Worm (Caenorhabditis elegans) whole organism, L2 larva: ENCODE measurements around the gene C27B7.9.
A peak's percentile ranks its signal among the peaks of the same experiment; 100 is the strongest.

ENCODE experiments used
- C34F6.9 ChIP-seq: fragments of 150-350 bp; optimal IDR thresholded peaks from 2 replicates; lab custom pipeline; 2014; ENCODE audit warnings: missing biosample characterization, missing genetic modification characterization
- F13H6.1 ChIP-seq: sonication (generic microtip); optimal IDR thresholded peaks from 2 replicates; lab custom pipeline; 2016; ENCODE audit warnings: missing genetic modification characterization, missing compliant biosample characterization
- R02D3.7 ChIP-seq: fragments of 150-350 bp; optimal IDR thresholded peaks from 2 replicates; lab custom pipeline; 2014; ENCODE audit warnings: missing biosample characterization, missing genetic modification characterization
- Y55F3AM.14 ChIP-seq: fragments of 200-800 bp; sonication (Bioruptor generic); optimal IDR thresholded peaks from 2 replicates; lab custom pipeline; 2018; ENCODE audit warnings: mild to moderate bottlenecking, missing genetic modification characterization, missing compliant biosample characterization
- aly-2 ChIP-seq: fragments of 150-350 bp; optimal IDR thresholded peaks from 2 replicates; lab custom pipeline; 2014; ENCODE audit warnings: missing biosample characterization, missing genetic modification characterization
- ama-1 ChIP-seq: fragments of 150-350 bp; optimal IDR thresholded peaks from 2 replicates; lab custom pipeline; 2018; ENCODE audit warnings: inconsistent platforms
- blmp-1 ChIP-seq: sonication (generic microtip); optimal IDR thresholded peaks from 2 replicates; lab custom pipeline; 2017; ENCODE audit warnings: missing genetic modification characterization, mild to moderate bottlenecking, missing compliant biosample characterization, antibody characterized with exemption, moderate library complexity; ENCODE audit not compliant: insufficient read depth
- ceh-82 ChIP-seq: fragments of 150-350 bp; optimal IDR thresholded peaks from 2 replicates; lab custom pipeline; 2014; ENCODE audit warnings: missing biosample characterization, missing genetic modification characterization
- crh-2 ChIP-seq: sonication (generic microtip); optimal IDR thresholded peaks from 2 replicates; lab custom pipeline; 2017; ENCODE audit warnings: missing biosample characterization, missing genetic modification characterization
- dmd-4 ChIP-seq: sonication (generic microtip); optimal IDR thresholded peaks from 2 replicates; lab custom pipeline; 2017; ENCODE audit warnings: missing biosample characterization, missing genetic modification characterization
- elt-1 ChIP-seq: fragments of 150-350 bp; optimal IDR thresholded peaks from 2 replicates; lab custom pipeline; 2014; ENCODE audit warnings: missing biosample characterization, missing genetic modification characterization
- elt-3 ChIP-seq: sonication (generic microtip); optimal IDR thresholded peaks from 2 replicates; lab custom pipeline; 2017; ENCODE audit warnings: missing biosample characterization, missing genetic modification characterization
- fos-1 ChIP-seq: fragments of 150-350 bp; optimal IDR thresholded peaks from 2 replicates; lab custom pipeline; 2014; ENCODE audit warnings: missing biosample characterization, missing genetic modification characterization
- gmeb-1 ChIP-seq: fragments of 150-350 bp; optimal IDR thresholded peaks from 2 replicates; lab custom pipeline; 2014; ENCODE audit warnings: missing biosample characterization, missing genetic modification characterization
- lin-13 ChIP-seq: fragments of 150-350 bp; optimal IDR thresholded peaks from 2 replicates; lab custom pipeline; 2014; ENCODE audit warnings: missing biosample characterization, missing genetic modification reagents, missing genetic modification characterization
- lin-39 ChIP-seq: fragments of 150-350 bp; optimal IDR thresholded peaks from 2 replicates; lab custom pipeline; 2014; ENCODE audit warnings: missing biosample characterization, missing genetic modification reagents, missing genetic modification characterization
- lsy-2 ChIP-seq, 2 experiments: fragments of 150-350 bp in 1 of 2; sonication (generic microtip) in 1 of 2; optimal IDR thresholded peaks; 2 replicates each; lab custom pipeline; 2014 to 2017; ENCODE audit warnings: missing biosample characterization in 2 of 2, missing genetic modification characterization in 2 of 2
- mab-5 ChIP-seq: fragments of 150-350 bp; optimal IDR thresholded peaks from 2 replicates; lab custom pipeline; 2014; ENCODE audit warnings: missing biosample characterization, missing genetic modification characterization
- mdl-1 ChIP-seq, 2 experiments: fragments of 150-350 bp in 1 of 2; sonication (generic microtip) in 1 of 2; optimal IDR thresholded peaks; 2 replicates each; lab custom pipeline; 2017; ENCODE audit warnings: missing biosample characterization in 2 of 2, missing genetic modification characterization in 2 of 2
- nhr-10 ChIP-seq: sonication (generic microtip); optimal IDR thresholded peaks from 2 replicates; lab custom pipeline; 2017; ENCODE audit warnings: missing biosample characterization, missing genetic modification characterization
- nhr-11 ChIP-seq: fragments of 150-350 bp; optimal IDR thresholded peaks from 2 replicates; lab custom pipeline; 2014; ENCODE audit warnings: missing biosample characterization, missing genetic modification characterization
- nhr-12 ChIP-seq: fragments of 150-350 bp; optimal IDR thresholded peaks from 2 replicates; lab custom pipeline; 2014; ENCODE audit warnings: missing biosample characterization, missing genetic modification characterization
- nhr-129 ChIP-seq: fragments of 150-350 bp; optimal IDR thresholded peaks from 2 replicates; lab custom pipeline; 2014; ENCODE audit warnings: missing biosample characterization, missing genetic modification characterization
- nhr-21 ChIP-seq: fragments of 150-350 bp; optimal IDR thresholded peaks from 2 replicates; lab custom pipeline; 2014; ENCODE audit warnings: missing biosample characterization, missing genetic modification characterization
- nhr-23 ChIP-seq: fragments of 150-350 bp; optimal IDR thresholded peaks from 2 replicates; lab custom pipeline; 2014; ENCODE audit warnings: missing biosample characterization, missing genetic modification reagents, missing genetic modification characterization
- nhr-25 ChIP-seq: fragments of 150-350 bp; sonication (generic microtip); optimal IDR thresholded peaks from 3 replicates; lab custom pipeline; 2014; ENCODE audit warnings: missing biosample characterization, missing genetic modification characterization
- nhr-6 ChIP-seq: fragments of 150-350 bp; optimal IDR thresholded peaks from 2 replicates; lab custom pipeline; 2014; ENCODE audit warnings: missing biosample characterization, missing genetic modification characterization
- nhr-77 ChIP-seq: fragments of 150-350 bp; optimal IDR thresholded peaks from 2 replicates; lab custom pipeline; 2014; ENCODE audit warnings: missing biosample characterization, missing genetic modification characterization
- peb-1 ChIP-seq: fragments of 150-350 bp; optimal IDR thresholded peaks from 2 replicates; lab custom pipeline; 2014; ENCODE audit warnings: missing biosample characterization, missing genetic modification characterization
- sem-4 ChIP-seq: fragments of 150-350 bp; optimal IDR thresholded peaks from 2 replicates; lab custom pipeline; 2014; ENCODE audit warnings: missing biosample characterization, missing genetic modification reagents, missing genetic modification characterization
- skn-1 ChIP-seq: sonication (generic microtip); optimal IDR thresholded peaks from 2 replicates; lab custom pipeline; 2017; ENCODE audit warnings: missing biosample characterization, missing genetic modification characterization
- sma-3 ChIP-seq: sonication (generic microtip); optimal IDR thresholded peaks from 2 replicates; lab custom pipeline; 2016; ENCODE audit warnings: missing genetic modification reagents, missing genetic modification characterization, missing compliant biosample characterization
- sma-9 ChIP-seq, 2 experiments: fragments of 150-350 bp in 1 of 2; sonication (generic microtip) in 1 of 2; optimal IDR thresholded peaks; 2 replicates each; lab custom pipeline; 2014 to 2016; ENCODE audit warnings: missing genetic modification characterization in 2 of 2, mild to moderate bottlenecking in 1 of 2, missing biosample characterization in 1 of 2, missing compliant biosample characterization in 1 of 2, missing genetic modification reagents in 1 of 2, moderate library complexity in 1 of 2
- snpc-4 ChIP-seq: fragments of 150-350 bp; optimal IDR thresholded peaks from 2 replicates; lab custom pipeline; 2014; ENCODE audit warnings: missing biosample characterization, missing genetic modification characterization
- unc-39 ChIP-seq: fragments of 150-350 bp; optimal IDR thresholded peaks from 2 replicates; lab custom pipeline; 2014; ENCODE audit warnings: missing biosample characterization, missing genetic modification characterization
- unc-55 ChIP-seq: fragments of 150-350 bp; sonication (generic microtip); optimal IDR thresholded peaks from 3 replicates; lab custom pipeline; 2014; ENCODE audit warnings: missing biosample characterization, missing genetic modification reagents, missing genetic modification characterization
- unc-62 ChIP-seq: fragments of 150-350 bp; optimal IDR thresholded peaks from 2 replicates; lab custom pipeline; 2014; ENCODE audit warnings: missing biosample characterization, missing genetic modification reagents, missing genetic modification characterization
- zag-1 ChIP-seq: fragments of 150-350 bp; optimal IDR thresholded peaks from 2 replicates; lab custom pipeline; 2014; ENCODE audit warnings: missing biosample characterization, missing genetic modification characterization
- ztf-4 ChIP-seq: fragments of 150-350 bp; optimal IDR thresholded peaks from 2 replicates; lab custom pipeline; 2014; ENCODE audit warnings: missing biosample characterization, missing genetic modification characterization

Gene C27B7.9

DNA sequence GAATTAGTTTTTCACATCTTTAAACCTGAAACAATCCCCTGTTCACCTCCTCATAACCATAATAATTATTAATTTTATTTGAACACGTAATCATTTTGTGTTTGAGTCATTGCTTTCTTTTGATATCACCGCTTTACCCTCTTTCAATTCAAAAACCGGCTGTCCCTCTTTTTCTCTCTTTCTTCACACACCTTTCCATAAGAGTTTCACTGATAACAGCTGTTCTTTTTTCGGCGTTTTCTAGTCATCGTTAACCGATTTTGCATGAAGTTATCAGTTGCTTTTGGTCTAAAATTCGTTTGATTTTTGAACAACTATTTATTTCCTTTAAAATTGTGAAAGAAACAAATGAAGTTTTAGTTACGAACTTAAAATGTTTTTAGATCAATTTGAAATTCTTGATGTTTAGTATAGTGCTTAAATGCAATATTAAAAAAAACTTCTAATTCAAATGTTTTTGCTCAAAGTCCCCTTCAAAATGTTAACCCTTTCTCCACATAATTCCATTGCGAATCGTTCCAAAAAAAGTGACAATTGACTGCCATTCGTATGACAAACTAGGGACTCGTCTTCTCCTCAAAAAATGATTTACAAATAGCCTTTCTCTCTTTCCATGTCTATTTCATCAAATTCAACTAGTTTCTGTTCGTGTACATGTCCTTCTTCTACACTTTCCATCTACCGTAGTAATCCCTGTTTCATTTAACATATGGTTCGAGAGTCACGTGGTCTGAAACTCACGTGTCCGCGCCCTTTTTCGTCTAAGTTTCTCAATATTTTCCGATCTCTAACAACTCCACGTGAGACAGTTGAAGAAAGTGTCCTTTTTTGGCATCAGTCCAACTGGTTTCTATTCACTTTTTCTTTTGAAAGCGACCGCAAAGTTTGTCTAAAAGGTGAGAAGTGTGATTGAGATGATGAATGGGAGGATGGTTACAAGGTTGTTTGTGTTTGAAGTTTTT is 33.4 kb upstream of the C27B7.9 start (continued):
- TF ChIP-seq crh-2 (peak; percentile 92), Y55F3AM.14 (GFP tag; lab: Kevin White, UChicago) (no peak), dmd-4 (no peak), sma-3 (GFP tag; lab: Kevin White, UChicago) (peak; percentile 74), elt-3 (tag; lab: Kevin White, UChicago) (no peak), mdl-1 (tag; optimal IDR thresholded peaks at IDR 0.05; lab: Kevin White, UChicago) (peak; percentile 57 to 89), unc-62 (GFP tag; lab: Kevin White, UChicago) (no peak), peb-1 (tag; lab: Kevin White, UChicago) (no peak), nhr-12 (tag; lab: Kevin White, UChicago) (no peak), F13H6.1 (tag; lab: Kevin White, UChicago) (peak; percentile 82), nhr-129 (tag; lab: Kevin White, UChicago) (peak; percentile 81), lin-13 (GFP tag; lab: Kevin White, UChicago) (no peak), nhr-21 (tag; lab: Kevin White, UChicago) (peak; percentile 65), skn-1 (tag; lab: Kevin White, UChicago) (no peak), nhr-10 (no peak)

DNA sequence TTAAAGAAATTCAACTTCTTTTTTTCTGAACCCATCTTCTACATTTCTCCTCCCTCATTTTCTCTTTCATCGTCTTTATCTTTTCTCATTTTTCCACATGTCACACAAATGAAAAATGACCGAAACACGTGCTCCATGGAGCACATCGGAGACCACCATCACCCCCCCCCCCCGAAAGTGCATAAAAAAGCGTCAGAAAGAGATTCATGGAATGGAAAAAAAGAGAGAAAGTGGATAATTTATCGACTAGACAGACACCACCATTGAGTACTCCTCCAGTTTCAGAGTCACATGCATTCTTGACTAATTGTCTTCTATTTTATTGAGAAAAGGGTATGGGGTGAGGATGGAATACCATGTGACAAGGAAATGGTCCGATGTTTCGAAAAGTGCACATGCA is 31.2 kb upstream of the C27B7.9 start:
- TF ChIP-seq mab-5 (tag; lab: Kevin White, UChicago), result peak; percentile 85
- peak; percentile 65 for TF ChIP-seq F13H6.1 (tag; lab: Kevin White, UChicago)
- TF ChIP-seq crh-2, result peak; percentile 67
- peak; percentile 62 for TF ChIP-seq nhr-129 (tag; lab: Kevin White, UChicago)
- TF ChIP-seq R02D3.7 (tag; lab: Kevin White, UChicago), result no peak
- peak; percentile 18 to 71 for TF ChIP-seq mdl-1 (tag; optimal IDR thresholded peaks at IDR 0.05; lab: Kevin White, UChicago)
- TF ChIP-seq gmeb-1 (tag; lab: Kevin White, UChicago), result no peak
- peak; percentile 76 for TF ChIP-seq C34F6.9 (tag; lab: Kevin White, UChicago)
- TF ChIP-seq unc-62 (GFP tag; lab: Kevin White, UChicago), result no peak
- no peak for TF ChIP-seq nhr-6 (tag; lab: Kevin White, UChicago)
- TF ChIP-seq lin-39, result no peak
- peak; percentile 49 for TF ChIP-seq sma-9 (GFP tag; optimal IDR thresholded peaks at IDR 0.05; lab: Kevin White, UChicago)
- TF ChIP-seq sma-9 (tag; optimal IDR thresholded peaks at IDR 0.05; lab: Kevin White, UChicago), result no peak
- peak; percentile 78 for TF ChIP-seq sem-4 (tag; lab: Kevin White, UChicago)
- peak; percentile 13 for TF ChIP-seq zag-1 (tag; lab: Kevin White, UChicago)
- TF ChIP-seq lsy-2 (tag; optimal IDR thresholded peaks at IDR 0.05; lab: Kevin White, UChicago), result peak in 1 of 2 experiments; percentile 68

DNA sequence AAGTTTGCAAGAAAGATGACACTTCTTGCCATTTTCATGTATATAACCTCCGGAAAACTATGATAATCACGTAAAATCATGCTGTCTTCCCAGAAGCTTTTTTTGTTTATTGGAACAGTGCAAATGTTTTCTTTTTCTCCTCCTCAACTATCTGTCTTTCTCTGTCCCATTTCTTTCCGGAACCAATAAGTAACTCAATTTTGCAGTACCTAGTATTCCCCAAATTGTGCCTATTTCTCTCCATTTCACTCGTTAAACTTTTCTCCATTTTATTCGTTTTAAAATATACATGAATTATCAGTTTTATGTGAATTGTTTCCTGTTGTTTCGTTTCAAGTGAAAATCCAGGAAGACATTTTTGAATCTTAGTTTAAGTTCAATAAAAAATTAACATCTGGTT is 27.5 kb upstream of the C27B7.9 start:
- TF ChIP-seq nhr-12 (tag; lab: Kevin White, UChicago) (no peak), Y55F3AM.14 (GFP tag; lab: Kevin White, UChicago) (no peak), nhr-11 (tag; lab: Kevin White, UChicago) (no peak), unc-39 (no peak), sma-3 (GFP tag; lab: Kevin White, UChicago) (no peak), ceh-82 (tag; lab: Kevin White, UChicago) (no peak), snpc-4 (no peak), peb-1 (tag; lab: Kevin White, UChicago) (no peak), nhr-21 (tag; lab: Kevin White, UChicago) (no peak), elt-3 (tag; lab: Kevin White, UChicago) (no peak), unc-55 (GFP tag; lab: Kevin White, UChicago) (no peak), lin-39 (no peak), gmeb-1 (tag; lab: Kevin White, UChicago) (no peak), aly-2 (tag; lab: Kevin White, UChicago) (no peak), ama-1 (lab: Kevin White, UChicago) (no peak), zag-1 (tag; lab: Kevin White, UChicago) (no peak), blmp-1 (tag; lab: Kevin White, UChicago) (no peak), skn-1 (tag; lab: Kevin White, UChicago) (no peak)

DNA sequence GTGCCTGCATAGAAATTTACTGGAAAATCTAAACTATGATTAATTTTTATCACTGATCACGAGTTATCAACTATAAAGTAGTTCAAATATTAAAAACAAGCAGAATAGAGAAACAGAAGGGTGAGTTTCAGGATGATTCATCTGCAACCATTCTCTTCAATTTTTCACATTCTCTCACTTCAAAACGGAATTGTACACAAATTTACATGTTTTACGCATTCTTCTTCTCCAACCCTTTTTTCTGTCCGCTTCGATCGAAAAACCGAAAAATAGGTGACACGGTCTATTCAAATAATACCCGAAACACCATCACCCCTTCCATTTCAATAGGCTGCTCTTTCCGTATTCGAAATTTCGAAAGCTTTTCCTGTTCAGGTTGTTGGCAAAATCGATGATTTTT is 17.7 kb upstream of the C27B7.9 start, which contains the start of gene D1046.4:
D1046.4 (plus strand) TSS at position 301 of the 400 bp plus-strand sequence.
- TF ChIP-seq nhr-25 (tag; lab: Kevin White, UChicago) (no peak), fos-1 (tag; lab: Kevin White, UChicago) (no peak), nhr-12 (tag; lab: Kevin White, UChicago) (no peak), nhr-23 (tag; lab: Kevin White, UChicago) (no peak), mdl-1 (tag; optimal IDR thresholded peaks at IDR 0.05; lab: Kevin White, UChicago) (no peak), ztf-4 (tag; lab: Kevin White, UChicago) (no peak), blmp-1 (tag; lab: Kevin White, UChicago) (no peak), ceh-82 (tag; lab: Kevin White, UChicago) (no peak), sma-9 (GFP tag; optimal IDR thresholded peaks at IDR 0.05; lab: Kevin White, UChicago) (no peak), sma-9 (tag; optimal IDR thresholded peaks at IDR 0.05; lab: Kevin White, UChicago) (no peak), elt-1 (tag; lab: Kevin White, UChicago) (no peak), nhr-77 (tag; lab: Kevin White, UChicago) (no peak), R02D3.7 (tag; lab: Kevin White, UChicago) (no peak), mab-5 (tag; lab: Kevin White, UChicago) (no peak), snpc-4 (no peak)
